Worm (Caenorhabditis elegans) whole organism, L1 larva: Measurements from ENCODE around the gene ttn-1.

Experiments used
- dsc-1 ChIP-seq: sonication (generic microtip); optimal IDR thresholded peaks from 2 replicates; lab custom pipeline; 2016; ENCODE audit warnings: mild to moderate bottlenecking, missing genetic modification characterization, missing compliant biosample characterization
- elt-3 ChIP-seq, 6 experiments: fragments of 150-350 bp in 1 of 6; sonication (generic microtip); optimal IDR thresholded peaks; 2 replicates each; lab custom pipeline; 2017 to 2018; ENCODE audit warnings: missing biosample characterization in 6 of 6, missing genetic modification characterization in 6 of 6, inconsistent platforms in 1 of 6
- fkh-10 ChIP-seq: sonication (generic microtip); optimal IDR thresholded peaks from 2 replicates; lab custom pipeline; 2017; ENCODE audit warnings: missing biosample characterization, missing genetic modification reagents, missing genetic modification characterization
- hlh-17 ChIP-seq: fragments of 200-800 bp; sonication (Bioruptor generic); optimal IDR thresholded peaks from 2 replicates; lab custom pipeline; 2018; ENCODE audit warnings: missing genetic modification characterization, mild to moderate bottlenecking, missing compliant biosample characterization, moderate library complexity, borderline replicate concordance
- jun-1 ChIP-seq: fragments of 150-350 bp; optimal IDR thresholded peaks from 2 replicates; lab custom pipeline; 2014; ENCODE audit warnings: missing biosample characterization, missing genetic modification reagents, missing genetic modification characterization
- lin-13 ChIP-seq: fragments of 150-350 bp; optimal IDR thresholded peaks from 2 replicates; lab custom pipeline; 2014; ENCODE audit warnings: missing biosample characterization, missing genetic modification reagents, missing genetic modification characterization
- lin-39 ChIP-seq: fragments of 150-350 bp; optimal IDR thresholded peaks from 2 replicates; lab custom pipeline; 2014; ENCODE audit warnings: missing biosample characterization, missing genetic modification reagents, missing genetic modification characterization
- nhr-237 ChIP-seq: fragments of 150-350 bp; optimal IDR thresholded peaks from 2 replicates; lab custom pipeline; 2014; ENCODE audit warnings: missing biosample characterization, missing genetic modification characterization
- nhr-28 ChIP-seq: fragments of 150-350 bp; optimal IDR thresholded peaks from 2 replicates; lab custom pipeline; 2014; ENCODE audit warnings: missing biosample characterization, missing genetic modification characterization
- nhr-77 ChIP-seq: fragments of 150-350 bp; optimal IDR thresholded peaks from 2 replicates; lab custom pipeline; 2014; ENCODE audit warnings: missing biosample characterization, missing genetic modification characterization
- pqm-1 ChIP-seq: sonication (generic microtip); optimal IDR thresholded peaks from 3 replicates; lab custom pipeline; 2017; ENCODE audit warnings: missing biosample characterization, missing genetic modification characterization
- tlp-1 ChIP-seq: fragments of 150-350 bp; optimal IDR thresholded peaks from 2 replicates; lab custom pipeline; 2014; ENCODE audit warnings: missing biosample characterization, missing genetic modification characterization
- unc-62 ChIP-seq: fragments of 150-350 bp; optimal IDR thresholded peaks from 2 replicates; lab custom pipeline; 2014; ENCODE audit warnings: missing biosample characterization, missing genetic modification reagents, missing genetic modification characterization
- zag-1 ChIP-seq: fragments of 150-350 bp; optimal IDR thresholded peaks from 2 replicates; lab custom pipeline; 2014; ENCODE audit warnings: missing biosample characterization, missing genetic modification characterization

DNA sequence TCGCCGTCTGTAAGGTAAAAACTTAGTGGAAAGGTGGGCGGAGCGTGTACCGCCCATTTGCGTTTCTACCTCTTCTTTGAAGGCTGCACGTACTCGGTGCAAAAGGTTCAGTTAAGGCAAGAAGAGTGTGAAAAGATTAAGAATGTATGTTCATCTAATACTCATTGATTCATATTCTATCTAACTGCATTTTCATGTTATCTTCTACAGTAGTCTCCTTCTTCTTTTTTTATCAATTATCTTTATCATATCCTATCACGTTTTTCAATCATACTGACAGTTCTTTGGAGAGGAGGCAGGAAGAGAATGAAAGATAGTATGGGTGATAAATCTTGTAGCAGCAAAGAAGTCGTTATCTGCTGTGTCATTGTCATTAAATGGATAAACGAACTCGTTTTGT is 45.0 kb upstream of the ttn-1 start:
- TF ChIP-seq nhr-28 (tag; lab: Kevin White, UChicago): no peak
- no peak for TF ChIP-seq dsc-1 (tag; lab: Kevin White, UChicago)
- no peak for TF ChIP-seq jun-1 (tag; lab: Kevin White, UChicago)
- TF ChIP-seq zag-1 (tag; lab: Kevin White, UChicago): no peak
- TF ChIP-seq lin-39: no peak
- no peak for TF ChIP-seq nhr-237 (tag; lab: Kevin White, UChicago)
- no peak for TF ChIP-seq tlp-1 (tag; lab: Kevin White, UChicago)
- TF ChIP-seq elt-3 (tag; optimal IDR thresholded peaks at IDR 0.05; lab: Kevin White, UChicago): peak; percentile 1 to 97 (median 86)
- no peak for TF ChIP-seq hlh-17 (GFP tag; lab: Kevin White, UChicago)
- TF ChIP-seq lin-13 (GFP tag; lab: Kevin White, UChicago): peak; percentile 2
- TF ChIP-seq unc-62: no peak
- no peak for TF ChIP-seq nhr-77 (tag; lab: Kevin White, UChicago)
- TF ChIP-seq fkh-10 (GFP tag; lab: Kevin White, UChicago): no peak
- no peak for TF ChIP-seq pqm-1
